Worm (Caenorhabditis elegans): Measurements from ENCODE around the gene F22E5.12.
A peak's percentile ranks its signal among the peaks of the same experiment; 100 is the strongest.
"Not testable (repeated sequence)": the region's sequence is repeated elsewhere in the genome, so short reads cannot be mapped to it uniquely, and the experiment has no call there.

Gene F22E5.12

ce11 chrII:2641777-2642176 is 4.9 kb downstream of the F22E5.12 start, which contains the start of gene F22E5.7:
TSS of gene F22E5.7 (plus strand) at chrII:2642077.
- TF ChIP-seq tab-1 (GFP tag; IDR thresholded peaks at IDR 0.05) = no peak
- TF ChIP-seq klf-2 (GFP tag; conservative IDR thresholded peaks at IDR 0.05) = no peak
- TF ChIP-seq flt-1 (GFP tag; IDR thresholded peaks at IDR 0.05) = no peak
- TF ChIP-seq med-1 (GFP tag; optimal IDR thresholded peaks at IDR 0.05; ENCODE audit: insufficient read depth) = no peak
- no peak for TF ChIP-seq T22C8.4 (GFP tag; IDR thresholded peaks at IDR 0.05)
- TF ChIP-seq ztf-29 (GFP tag; IDR thresholded peaks at IDR 0.05) = no peak
- TF ChIP-seq cog-1 (tag; optimal IDR thresholded peaks at IDR 0.05) = no peak
- no peak for TF ChIP-seq ztf-23 (GFP tag; IDR thresholded peaks at IDR 0.05)
- no peak for TF ChIP-seq ref-1 (GFP tag; conservative IDR thresholded peaks at IDR 0.05)

- TF ChIP-seq tab-1 (GFP tag; IDR thresholded peaks at IDR 0.05) (no peak), flt-1 (GFP tag; IDR thresholded peaks at IDR 0.05) (no peak), med-1 (GFP tag; optimal IDR thresholded peaks at IDR 0.05; ENCODE audit: insufficient read depth) (no peak), ref-1 (GFP tag; conservative IDR thresholded peaks at IDR 0.05) (no peak), T22C8.4 (GFP tag; IDR thresholded peaks at IDR 0.05) (no peak), ztf-23 (GFP tag; IDR thresholded peaks at IDR 0.05) (no peak), ztf-29 (GFP tag; IDR thresholded peaks at IDR 0.05) (no peak), cog-1 (tag; optimal IDR thresholded peaks at IDR 0.05) (no peak), klf-2 (GFP tag; conservative IDR thresholded peaks at IDR 0.05) (no peak)
Measured at ce11 chrII:2640982-2641381, 5.7 kb downstream of the F22E5.12 start, which contains the start of gene F22E5.23. TSS of gene F22E5.23 (plus strand) at chrII:2641282.

ce11 chrII:2639401-2640088 is 7.1 kb downstream of the F22E5.12 start, which contains the start of gene F22E5.8:
TSS of gene F22E5.8 (plus strand) at chrII:2640038.
- not testable (repeated sequence) for TF ChIP-seq ztf-29, T22C8.4, ztf-23 (GFP tag; IDR thresholded peaks at IDR 0.05)

ce11 chrII:2638062-2638461 is 8.6 kb downstream of the F22E5.12 start, which contains the start of gene F22E5.9:
TSS of gene F22E5.9 (plus strand) at chrII:2638388.
- no peak for TF ChIP-seq ref-1 (GFP tag; conservative IDR thresholded peaks at IDR 0.05)
- TF ChIP-seq flt-1 (GFP tag; IDR thresholded peaks at IDR 0.05) = no peak
- no peak for TF ChIP-seq ztf-29 (GFP tag; IDR thresholded peaks at IDR 0.05)
- TF ChIP-seq cog-1 (tag; optimal IDR thresholded peaks at IDR 0.05) = no peak
- no peak for TF ChIP-seq T22C8.4 (GFP tag; IDR thresholded peaks at IDR 0.05)
- TF ChIP-seq tab-1 (GFP tag; IDR thresholded peaks at IDR 0.05) = no peak
- no peak for TF ChIP-seq med-1 (GFP tag; optimal IDR thresholded peaks at IDR 0.05; ENCODE audit: insufficient read depth)
- TF ChIP-seq klf-2 (GFP tag; conservative IDR thresholded peaks at IDR 0.05) = no peak
- no peak for TF ChIP-seq ztf-23 (GFP tag; IDR thresholded peaks at IDR 0.05)

- TF ChIP-seq cog-1 (tag; optimal IDR thresholded peaks at IDR 0.05) (no peak), flt-1 (GFP tag; IDR thresholded peaks at IDR 0.05) (no peak), klf-2 (GFP tag; conservative IDR thresholded peaks at IDR 0.05) (no peak), T22C8.4 (GFP tag; IDR thresholded peaks at IDR 0.05) (no peak), ztf-29 (GFP tag; IDR thresholded peaks at IDR 0.05) (no peak), med-1 (GFP tag; optimal IDR thresholded peaks at IDR 0.05; ENCODE audit: insufficient read depth) (no peak), ztf-23 (GFP tag; IDR thresholded peaks at IDR 0.05) (no peak), tab-1 (GFP tag; IDR thresholded peaks at IDR 0.05) (no peak), ref-1 (GFP tag; conservative IDR thresholded peaks at IDR 0.05) (no peak)
Measured at ce11 chrII:2637359-2637758, 9.3 kb downstream of the F22E5.12 start, which contains the start of gene F22E5.21. TSS of gene F22E5.21 (minus strand) at chrII:2637459.

ce11 chrII:2631169-2631568 is 15.5 kb downstream of the F22E5.12 start, which contains the start of gene D2062.1:
TSS of gene D2062.1 (plus strand) at chrII:2631469.
- no peak for TF ChIP-seq ref-1 (GFP tag; conservative IDR thresholded peaks at IDR 0.05)
- no peak for TF ChIP-seq ztf-29 (GFP tag; IDR thresholded peaks at IDR 0.05)
- no peak for TF ChIP-seq cog-1 (tag; optimal IDR thresholded peaks at IDR 0.05)
- no peak for TF ChIP-seq klf-2 (GFP tag; conservative IDR thresholded peaks at IDR 0.05)
- TF ChIP-seq ztf-23 (GFP tag; IDR thresholded peaks at IDR 0.05) = no peak
- TF ChIP-seq tab-1 (GFP tag; IDR thresholded peaks at IDR 0.05) = no peak
- TF ChIP-seq med-1 (GFP tag; optimal IDR thresholded peaks at IDR 0.05; ENCODE audit: insufficient read depth) = no peak
- TF ChIP-seq T22C8.4 (GFP tag; IDR thresholded peaks at IDR 0.05) = no peak
- TF ChIP-seq flt-1 (GFP tag; IDR thresholded peaks at IDR 0.05) = no peak

- TF ChIP-seq ref-1 (GFP tag; conservative IDR thresholded peaks at IDR 0.05) = no peak
Measured at ce11 chrII:2629270-2629669, 17.4 kb downstream of the F22E5.12 start, which contains the start of gene sri-37. TSS of gene sri-37 (plus strand) at chrII:2629570.

- no peak for TF ChIP-seq ztf-29 (GFP tag; IDR thresholded peaks at IDR 0.05)
- peak; percentile 44; the same call in 1 of the 2 replicates for TF ChIP-seq flt-1 (GFP tag; IDR thresholded peaks at IDR 0.05)
- no peak for TF ChIP-seq T22C8.4 (GFP tag; IDR thresholded peaks at IDR 0.05)
Measured at ce11 chrII:2628401-2628800, 18.3 kb downstream of the F22E5.12 start.

- TF ChIP-seq klf-2 (GFP tag; conservative IDR thresholded peaks at IDR 0.05) (no peak), ztf-23 (GFP tag; IDR thresholded peaks at IDR 0.05) (no peak), ztf-29 (GFP tag; IDR thresholded peaks at IDR 0.05) (no peak), T22C8.4 (GFP tag; IDR thresholded peaks at IDR 0.05) (no peak), tab-1 (GFP tag; IDR thresholded peaks at IDR 0.05) (no peak), med-1 (GFP tag; optimal IDR thresholded peaks at IDR 0.05; ENCODE audit: insufficient read depth) (no peak), cog-1 (tag; optimal IDR thresholded peaks at IDR 0.05) (no peak), ref-1 (GFP tag; conservative IDR thresholded peaks at IDR 0.05) (no peak), flt-1 (GFP tag; IDR thresholded peaks at IDR 0.05) (no peak)
Measured at ce11 chrII:2627154-2627799, 19.4 kb downstream of the F22E5.12 start, which contains the start of gene sri-71. TSS of gene sri-71 (plus strand) at chrII:2627749.
